Fruit fly (Drosophila melanogaster) whole organism, embryonic: ENCODE results near the gene Try29F.

Experiments
- Atf-2 ChIP-seq: fragments of 200-800 bp; sonication (Bioruptor generic); optimal IDR thresholded peaks from 2 replicates; lab custom pipeline; 2016; ENCODE audit warnings: missing biosample characterization, missing genetic modification characterization
- B-H2 ChIP-seq: fragments of 200-800 bp; sonication (Bioruptor generic); optimal IDR thresholded peaks from 2 replicates; lab custom pipeline; 2018; ENCODE audit warnings: missing biosample characterization, mild to moderate bottlenecking, missing genetic modification characterization
- CG13287 ChIP-seq: fragments of 200-800 bp; sonication (Bioruptor generic); IDR thresholded peaks from 2 replicates; pipeline ENCODE4 v1.3.6; 2022; ENCODE audit warnings: missing biosample characterization, missing genetic modification characterization; ENCODE audit not compliant: partially characterized antibody
- CG13296 ChIP-seq: fragments of 200-800 bp; sonication (Bioruptor generic); optimal IDR thresholded peaks from 3 replicates; lab custom pipeline; 2018; ENCODE audit warnings: missing biosample characterization, mild to moderate bottlenecking, missing genetic modification characterization
- CG14050 ChIP-seq: fragments of 200-800 bp; sonication (Bioruptor generic); IDR thresholded peaks from 3 replicates; pipeline ENCODE4 v1.3.6; 2022; ENCODE audit warnings: missing biosample characterization, missing genetic modification characterization
- CG17568 ChIP-seq: fragments of 200-800 bp; sonication (Bioruptor generic); optimal IDR thresholded peaks from 2 replicates; lab custom pipeline; 2018; ENCODE audit warnings: missing biosample characterization, mild to moderate bottlenecking, missing genetic modification characterization, moderate library complexity
- CG1792 ChIP-seq: fragments of 200-800 bp; sonication (Bioruptor generic); optimal IDR thresholded peaks from 2 replicates; lab custom pipeline; 2016; ENCODE audit warnings: missing biosample characterization, missing genetic modification characterization
- CG18476 ChIP-seq: fragments of 200-800 bp; sonication (Bioruptor generic); optimal IDR thresholded peaks from 2 replicates; lab custom pipeline; 2016; ENCODE audit warnings: missing biosample characterization, mild to moderate bottlenecking, missing genetic modification characterization
- CG2199 ChIP-seq: fragments of 200-800 bp; sonication (Bioruptor generic); IDR thresholded peaks from 3 replicates; pipeline ENCODE4 v1.3.6; 2022; ENCODE audit warnings: missing biosample characterization, missing genetic modification characterization
- CG2202 ChIP-seq: fragments of 200-800 bp; sonication (Bioruptor generic); optimal IDR thresholded peaks from 2 replicates; lab custom pipeline; 2018; ENCODE audit warnings: missing biosample characterization, mild to moderate bottlenecking, missing genetic modification characterization
- CG2678 ChIP-seq: fragments of 200-800 bp; sonication (Bioruptor generic); optimal IDR thresholded peaks from 3 replicates; lab custom pipeline; 2019; ENCODE audit warnings: missing biosample characterization, mild to moderate bottlenecking, missing genetic modification characterization, moderate library complexity
- CG2875 ChIP-seq: fragments of 200-800 bp; sonication (Bioruptor generic); optimal IDR thresholded peaks from 2 replicates; lab custom pipeline; 2017; ENCODE audit warnings: missing biosample characterization, mild to moderate bottlenecking, missing genetic modification characterization, missing genetic modification reagents
- CG2889 ChIP-seq: fragments of 200-800 bp; sonication (Bioruptor generic); IDR thresholded peaks from 3 replicates; pipeline ENCODE4 v1.3.6; 2022; ENCODE audit warnings: missing biosample characterization, missing genetic modification characterization
- CG31388 ChIP-seq: fragments of 200-800 bp; sonication (Bioruptor generic); optimal IDR thresholded peaks from 2 replicates; lab custom pipeline; 2016; ENCODE audit warnings: missing biosample characterization, missing genetic modification characterization
- CG32772 ChIP-seq: fragments of 200-800 bp; sonication (Bioruptor generic); IDR thresholded peaks from 2 replicates; pipeline ENCODE4 v1.3.6; 2022; ENCODE audit warnings: missing biosample characterization, missing genetic modification characterization
- CG33557 ChIP-seq: fragments of 200-800 bp; sonication (Bioruptor generic); optimal IDR thresholded peaks from 2 replicates; lab custom pipeline; 2019; ENCODE audit warnings: missing biosample characterization, mild to moderate bottlenecking, missing genetic modification characterization, moderate library complexity
- CG34376 ChIP-seq: fragments of 200-800 bp; sonication (Bioruptor generic); optimal IDR thresholded peaks from 2 replicates; lab custom pipeline; 2018; ENCODE audit warnings: missing biosample characterization, mild to moderate bottlenecking, missing genetic modification characterization
- CG4282 ChIP-seq: fragments of 200-800 bp; sonication (Bioruptor generic); optimal IDR thresholded peaks from 2 replicates; lab custom pipeline; 2016; ENCODE audit warnings: missing biosample characterization, missing genetic modification characterization
- CG4424 ChIP-seq: fragments of 200-800 bp; sonication (Bioruptor generic); optimal IDR thresholded peaks from 3 replicates; lab custom pipeline; 2016; ENCODE audit warnings: missing biosample characterization, missing genetic modification characterization
- CG7987 ChIP-seq: fragments of 200-800 bp; sonication (Bioruptor generic); optimal IDR thresholded peaks from 2 replicates; lab custom pipeline; 2018; ENCODE audit warnings: missing biosample characterization, mild to moderate bottlenecking, missing genetic modification characterization, moderate library complexity
- CG9609 ChIP-seq: fragments of 200-800 bp; sonication (Bioruptor generic); optimal IDR thresholded peaks from 3 replicates; lab custom pipeline; 2016; ENCODE audit warnings: missing biosample characterization, missing genetic modification characterization
- CG9817 ChIP-seq: fragments of 200-800 bp; sonication (Bioruptor generic); optimal IDR thresholded peaks from 2 replicates; lab custom pipeline; 2018; ENCODE audit warnings: missing biosample characterization, mild to moderate bottlenecking, missing genetic modification characterization, moderate library complexity
- E2f2 ChIP-seq: fragments of 200-800 bp; sonication (Bioruptor generic); IDR thresholded peaks from 2 replicates; pipeline ENCODE4 v1.3.6; 2022; ENCODE audit warnings: missing biosample characterization, missing genetic modification characterization
- Fer3 ChIP-seq: fragments of 200-800 bp; sonication (Bioruptor generic); optimal IDR thresholded peaks from 2 replicates; lab custom pipeline; 2018; ENCODE audit warnings: missing biosample characterization, mild to moderate bottlenecking, missing genetic modification characterization, moderate library complexity
- HLH4C ChIP-seq: fragments of 200-800 bp; sonication (Bioruptor generic); IDR thresholded peaks from 3 replicates; pipeline ENCODE4 v1.3.6; 2022; ENCODE audit warnings: missing biosample characterization, missing genetic modification characterization; ENCODE audit not compliant: partially characterized antibody
- Hr3 ChIP-seq: fragments of 200-800 bp; sonication (Bioruptor generic); optimal IDR thresholded peaks from 3 replicates; lab custom pipeline; 2016; ENCODE audit warnings: missing biosample characterization, missing genetic modification characterization
- Hr39 ChIP-seq: fragments of >200 bp; optimal IDR thresholded peaks from 2 replicates; lab custom pipeline; 2017
- Kr ChIP-seq: fragments of 200-800 bp; sonication (Bioruptor generic); optimal IDR thresholded peaks from 2 replicates; lab custom pipeline; 2017; ENCODE audit warnings: missing biosample characterization, mild to moderate bottlenecking, missing genetic modification characterization
- Nf-YC ChIP-seq: fragments of 200-800 bp; optimal IDR thresholded peaks from 3 replicates; lab custom pipeline; 2019; ENCODE audit warnings: missing biosample characterization, mild to moderate bottlenecking, missing genetic modification characterization, moderate library complexity
- Optix ChIP-seq: fragments of 200-800 bp; sonication (Bioruptor generic); IDR thresholded peaks from 3 replicates; pipeline ENCODE4 v1.3.6; 2022; ENCODE audit warnings: missing biosample characterization, missing genetic modification characterization
- bbx ChIP-seq: fragments of 200-800 bp; sonication (Bioruptor generic); IDR thresholded peaks from 2 replicates; pipeline ENCODE4 v1.3.6; 2022; ENCODE audit warnings: missing biosample characterization, missing genetic modification characterization; ENCODE audit not compliant: partially characterized antibody
- bowl ChIP-seq: fragments of 200-800 bp; sonication (Bioruptor generic); IDR thresholded peaks from 2 replicates; pipeline ENCODE4 v1.3.6; 2022; ENCODE audit warnings: missing biosample characterization, missing genetic modification characterization
- cato ChIP-seq: fragments of 200-800 bp; sonication (Bioruptor generic); optimal IDR thresholded peaks from 2 replicates; lab custom pipeline; 2016; ENCODE audit warnings: missing biosample characterization, missing genetic modification characterization, borderline replicate concordance
- chif ChIP-seq, 2 experiments: fragments of 200-800 bp; sonication (Bioruptor generic); optimal IDR thresholded peaks; 3 replicates each; lab custom pipeline; 2016; ENCODE audit warnings: missing biosample characterization in 2 of 2, missing genetic modification characterization in 2 of 2
- chn ChIP-seq: fragments of 200-800 bp; sonication (Bioruptor generic); optimal IDR thresholded peaks from 2 replicates; lab custom pipeline; 2016; ENCODE audit warnings: missing biosample characterization, missing genetic modification characterization
- dmrt99B ChIP-seq: fragments of 200-800 bp; sonication (Bioruptor generic); optimal IDR thresholded peaks from 2 replicates; lab custom pipeline; 2018; ENCODE audit warnings: missing biosample characterization, mild to moderate bottlenecking, missing genetic modification characterization, moderate library complexity
- fd102C ChIP-seq: fragments of 200-800 bp; sonication (Bioruptor generic); optimal IDR thresholded peaks from 2 replicates; lab custom pipeline; 2018; ENCODE audit warnings: missing biosample characterization, mild to moderate bottlenecking, missing genetic modification characterization, moderate library complexity
- gsb ChIP-seq: fragments of 200-800 bp; sonication (Bioruptor generic); IDR thresholded peaks from 2 replicates; pipeline ENCODE4 v1.3.6; 2022; ENCODE audit warnings: missing biosample characterization, missing genetic modification characterization
- gt ChIP-seq: fragments of 200-800 bp; sonication (Bioruptor generic); IDR thresholded peaks from 2 replicates; pipeline ENCODE4 v1.3.6; 2022; ENCODE audit warnings: missing biosample characterization, missing genetic modification characterization
- h ChIP-seq: fragments of >200 bp; optimal IDR thresholded peaks from 2 replicates; lab custom pipeline; 2017
- inv ChIP-seq: fragments of 200-800 bp; sonication (Bioruptor generic); IDR thresholded peaks from 2 replicates; pipeline ENCODE4 v1.3.6; 2022; ENCODE audit warnings: missing biosample characterization, missing genetic modification characterization; ENCODE audit not compliant: partially characterized antibody
- jing ChIP-seq: fragments of 200-800 bp; sonication (Bioruptor generic); optimal IDR thresholded peaks from 2 replicates; lab custom pipeline; 2018; ENCODE audit warnings: missing biosample characterization, mild to moderate bottlenecking, missing genetic modification characterization
- repo ChIP-seq: fragments of 200-800 bp; sonication (Bioruptor generic); optimal IDR thresholded peaks from 2 replicates; lab custom pipeline; 2016; ENCODE audit warnings: missing biosample characterization, missing genetic modification characterization
- sc ChIP-seq, 3 experiments: fragments of >200 bp in 2 of 3; fragments of 200-800 bp in 1 of 3; sonication (Bioruptor generic) in 1 of 3; optimal IDR thresholded peaks; 2 replicates in 2 of 3; 3 replicates in 1 of 3; lab custom pipeline; 2017; ENCODE audit warnings: mild to moderate bottlenecking in 1 of 3, missing biosample characterization in 1 of 3, missing genetic modification characterization in 1 of 3, missing genetic modification reagents in 1 of 3
- slp2 ChIP-seq: fragments of 200-800 bp; sonication (Bioruptor generic); optimal IDR thresholded peaks from 2 replicates; lab custom pipeline; 2016; ENCODE audit warnings: missing biosample characterization, missing genetic modification characterization
- stc ChIP-seq: fragments of 200-800 bp; sonication (Bioruptor generic); IDR thresholded peaks from 2 replicates; pipeline ENCODE4 v1.3.6; 2022; ENCODE audit warnings: missing biosample characterization, missing genetic modification characterization
- stwl ChIP-seq: fragments of 200-800 bp; sonication (Bioruptor generic); optimal IDR thresholded peaks from 3 replicates; lab custom pipeline; 2018; ENCODE audit warnings: missing biosample characterization, mild to moderate bottlenecking, missing genetic modification characterization, moderate library complexity
- tna ChIP-seq: fragments of 200-800 bp; sonication (Bioruptor generic); IDR thresholded peaks from 2 replicates; pipeline ENCODE4 v1.3.6; 2022; ENCODE audit warnings: missing biosample characterization, missing genetic modification characterization; ENCODE audit not compliant: partially characterized antibody
- zfh2 ChIP-seq: fragments of 200-800 bp; sonication (Bioruptor generic); optimal IDR thresholded peaks from 2 replicates; lab custom pipeline; 2016; ENCODE audit warnings: missing biosample characterization, missing genetic modification characterization

The Try29F gene

DNA sequence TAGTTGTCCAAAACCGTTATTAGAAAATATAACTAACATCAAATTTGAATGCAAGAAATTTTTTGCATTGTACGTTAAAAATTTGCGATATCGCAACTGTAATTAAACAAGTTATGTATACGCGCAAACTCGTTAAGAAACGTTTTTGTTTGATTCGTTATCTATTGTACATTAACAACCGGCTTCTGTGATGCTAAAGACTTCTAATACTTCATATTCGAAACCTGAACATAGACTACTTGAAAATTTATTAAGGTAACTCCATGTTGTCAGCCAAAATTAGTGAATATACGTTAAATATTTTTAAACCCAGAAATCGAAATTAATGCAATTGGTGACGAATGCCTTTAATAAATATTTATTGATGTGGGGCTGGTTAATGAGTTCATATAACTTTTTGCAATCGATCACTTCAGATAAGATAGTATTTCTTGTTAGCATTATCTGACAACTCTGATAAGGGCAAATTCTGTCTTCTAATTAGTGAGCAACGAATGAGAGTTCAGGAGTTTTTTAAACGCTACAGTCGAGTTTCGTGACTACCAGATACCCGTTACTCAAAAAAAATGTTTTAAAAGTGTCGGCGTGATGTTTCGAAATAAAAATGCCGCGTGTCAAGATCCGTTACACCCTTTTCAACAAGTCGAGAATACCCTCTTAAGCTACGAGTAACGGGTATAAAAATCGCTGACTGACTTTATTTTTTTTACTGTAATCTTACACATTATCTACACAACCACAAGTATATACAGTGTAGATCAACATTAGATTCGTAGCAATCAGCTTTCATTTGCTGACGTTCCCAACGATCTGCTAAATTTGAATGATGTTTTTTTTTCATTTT, 45.9 kb upstream of the Try29F start (continued):
- TF ChIP-seq CG13287 (GFP tag; lab: Robert Waterston, UW) (peak; percentile 46; the same call in 1 of the 2 replicates), stc (peak; percentile 56; the same call in 1 of the 2 replicates), inv (GFP tag; lab: Robert Waterston, UW) (no peak), Optix (GFP tag; lab: Robert Waterston, UW) (0 out of 3 replicates have a peak, but pooled peaks have one; percentile 26), CG2199 (GFP tag; lab: Robert Waterston, UW) (peak; percentile 85), CG18476 (GFP tag; lab: Kevin White, UChicago) (no peak), CG33557 (GFP tag; lab: Kevin White, UChicago) (no peak), Fer3 (tag; lab: Kevin White, UChicago) (peak; percentile 23), chn (GFP tag; lab: Kevin White, UChicago) (peak; percentile 64), CG17568 (no peak), bbx (no peak), CG2678 (tag; lab: Kevin White, UChicago) (peak; percentile 47), CG4424 (GFP tag; lab: Kevin White, UChicago) (peak; percentile 49), CG34376 (GFP tag; lab: Kevin White, UChicago) (peak; percentile 30), Atf-2 (GFP tag; lab: Kevin White, UChicago) (no peak), Hr39 (no peak), CG14050 (GFP tag; lab: Robert Waterston, UW) (no peak), CG31388 (GFP tag; lab: Kevin White, UChicago) (no peak), CG2202 (tag; lab: Kevin White, UChicago) (peak; percentile 27), B-H2 (GFP tag; lab: Kevin White, UChicago) (no peak), dmrt99B (tag; lab: Kevin White, UChicago) (peak; percentile 37), CG2889 (GFP tag; lab: Robert Waterston, UW) (no peak), Kr (GFP tag; lab: Kevin White, UChicago) (no peak), CG4282 (peak; percentile 10), CG1792 (GFP tag; lab: Kevin White, UChicago) (no peak), CG9609 (GFP tag; lab: Kevin White, UChicago) (peak; percentile 46), Nf-YC (tag; lab: Kevin White, UChicago) (no peak), HLH4C (GFP tag; lab: Robert Waterston, UW) (no peak; the same call in 2 of the 3 replicates), E2f2 (GFP tag; lab: Robert Waterston, UW) (peak; percentile 58), zfh2 (GFP tag; lab: Kevin White, UChicago) (peak; percentile 37), jing (GFP tag; lab: Kevin White, UChicago) (no peak), repo (GFP tag; lab: Kevin White, UChicago) (no peak), CG32772 (GFP tag; lab: Robert Waterston, UW) (peak; percentile 67), CG9817 (no peak), chif (GFP tag; optimal IDR thresholded peaks at IDR 0.05; lab: Kevin White, UChicago) (peak in 1 of 2 experiments; percentile 52), cato (no peak), slp2 (no peak), CG13296 (GFP tag; lab: Kevin White, UChicago) (peak; percentile 7), tna (GFP tag; lab: Robert Waterston, UW) (0 out of 2 replicates have a peak, but pooled peaks have one; percentile 10), Hr3 (GFP tag; lab: Kevin White, UChicago) (peak; percentile 48), gt (GFP tag; lab: Robert Waterston, UW) (no peak), bowl (GFP tag; lab: Robert Waterston, UW) (no peak), fd102C (GFP tag; lab: Kevin White, UChicago) (no peak), stwl (tag; lab: Kevin White, UChicago) (peak; percentile 87), sc (optimal IDR thresholded peaks at IDR 0.05; lab: Kevin White, UChicago) (no peak), sc (GFP tag; optimal IDR thresholded peaks at IDR 0.05; lab: Kevin White, UChicago) (no peak), gsb (GFP tag; lab: Robert Waterston, UW) (no peak), h (lab: Kevin White, UChicago) (no peak), CG2875 (GFP tag; lab: Kevin White, UChicago) (peak; percentile 33), CG7987 (GFP tag; lab: Kevin White, UChicago) (no peak)
